Fruit fly (Drosophila melanogaster): ENCODE measurements around the gene CG10654.

- TF ChIP-seq br (GFP tag; optimal IDR thresholded peaks at IDR 0.05) (no peak), fru (GFP tag; optimal IDR thresholded peaks at IDR 0.05) (no peak), h (GFP tag; optimal IDR thresholded peaks at IDR 0.05) (no peak), ey (GFP tag; optimal IDR thresholded peaks at IDR 0.05) (no peak), Mio (GFP tag; optimal IDR thresholded peaks at IDR 0.05) (no peak), jim (GFP tag; optimal IDR thresholded peaks at IDR 0.05) (no peak), Jra (GFP tag; optimal IDR thresholded peaks at IDR 0.05) (no peak), dsf (GFP tag; optimal IDR thresholded peaks at IDR 0.05; ENCODE audit: borderline replicate concordance) (no peak), CrebA (GFP tag; optimal IDR thresholded peaks at IDR 0.05; ENCODE audit: borderline replicate concordance) (no peak)
Observed at dm6 chr3L:12549471-12549870, 41.8 kb upstream of the CG10654 start.

Data from whole organism, wandering third instar larva.